Worm (Caenorhabditis elegans) whole organism, L1 larva: ENCODE measurements around the gene lsd-1.

Source experiments
- C34B4.2 ChIP-seq: sonication (generic microtip); optimal IDR thresholded peaks from 2 replicates; lab custom pipeline; 2017; ENCODE audit warnings: mild to moderate bottlenecking, missing genetic modification characterization, missing compliant biosample characterization
- F16B12.6 ChIP-seq: fragments of 150-350 bp; optimal IDR thresholded peaks from 2 replicates; lab custom pipeline; 2014; ENCODE audit warnings: missing biosample characterization, missing genetic modification characterization
- aha-1 ChIP-seq: fragments of 150-350 bp; optimal IDR thresholded peaks from 2 replicates; lab custom pipeline; 2014; ENCODE audit warnings: missing biosample characterization, missing genetic modification characterization
- ceh-63 ChIP-seq: fragments of 200-800 bp; sonication (Bioruptor generic); optimal IDR thresholded peaks from 2 replicates; lab custom pipeline; 2018; ENCODE audit warnings: mild to moderate bottlenecking, missing genetic modification characterization, missing compliant biosample characterization
- ceh-8 ChIP-seq: fragments of 200-800 bp; sonication (Bioruptor generic); optimal IDR thresholded peaks from 2 replicates; lab custom pipeline; 2018; ENCODE audit warnings: mild to moderate bottlenecking, missing genetic modification characterization, moderate library complexity, missing compliant biosample characterization
- ceh-82 ChIP-seq, 3 experiments: fragments of 150-350 bp in 1 of 3; sonication (generic microtip) in 2 of 3; optimal IDR thresholded peaks; 2 replicates each; lab custom pipeline; 2014 to 2017; ENCODE audit warnings: missing biosample characterization in 3 of 3, missing genetic modification characterization in 3 of 3
- dpl-1 ChIP-seq, 3 experiments: fragments of 150-350 bp in 2 of 3; sonication (generic microtip) in 1 of 3; optimal IDR thresholded peaks; 2 replicates each; lab custom pipeline; 2014 to 2017; ENCODE audit warnings: missing biosample characterization in 3 of 3, missing genetic modification characterization in 3 of 3, missing genetic modification reagents in 3 of 3
- dsc-1 ChIP-seq: sonication (generic microtip); optimal IDR thresholded peaks from 2 replicates; lab custom pipeline; 2016; ENCODE audit warnings: mild to moderate bottlenecking, missing genetic modification characterization, missing compliant biosample characterization
- efl-1 ChIP-seq, 4 experiments: fragments of 150-350 bp; optimal IDR thresholded peaks in 3 of 4; peaks in 1 of 4; 1 replicate in 1 of 4; 2 replicates in 3 of 4; lab custom pipeline; 2014; ENCODE audit warnings: missing biosample characterization in 2 of 4, missing genetic modification characterization in 2 of 4, missing genetic modification reagents in 2 of 4
- efl-3 ChIP-seq: fragments of 200-800 bp; sonication (Bioruptor generic); optimal IDR thresholded peaks from 2 replicates; lab custom pipeline; 2018; ENCODE audit warnings: mild to moderate bottlenecking, missing genetic modification characterization, missing compliant biosample characterization
- egl-13 ChIP-seq: sonication (generic microtip); optimal IDR thresholded peaks from 2 replicates; lab custom pipeline; 2016; ENCODE audit warnings: missing genotype, missing genetic modification reagents, missing genetic modification characterization, missing compliant biosample characterization
- egl-27 ChIP-seq, 2 experiments: fragments of 150-350 bp in 1 of 2; sonication (generic microtip); optimal IDR thresholded peaks; 3 replicates each; lab custom pipeline; 2017 to 2018; ENCODE audit warnings: missing biosample characterization in 2 of 2, missing genetic modification characterization in 2 of 2, missing genetic modification reagents in 2 of 2
- elt-2 ChIP-seq: sonication (generic microtip); optimal IDR thresholded peaks from 2 replicates; lab custom pipeline; 2016; ENCODE audit warnings: missing genetic modification characterization, mild to moderate bottlenecking, inconsistent platforms, missing compliant biosample characterization, missing genetic modification reagents
- elt-3 ChIP-seq, 6 experiments: fragments of 150-350 bp in 1 of 6; sonication (generic microtip); optimal IDR thresholded peaks; 2 replicates each; lab custom pipeline; 2017 to 2018; ENCODE audit warnings: missing biosample characterization in 6 of 6, missing genetic modification characterization in 6 of 6, inconsistent platforms in 1 of 6
- fkh-10 ChIP-seq: sonication (generic microtip); optimal IDR thresholded peaks from 2 replicates; lab custom pipeline; 2017; ENCODE audit warnings: missing biosample characterization, missing genetic modification reagents, missing genetic modification characterization
- fkh-4 ChIP-seq: sonication (generic microtip); optimal IDR thresholded peaks from 2 replicates; lab custom pipeline; 2016; ENCODE audit warnings: missing compliant biosample characterization, missing genetic modification characterization, borderline replicate concordance
- fkh-8 ChIP-seq: sonication (generic microtip); optimal IDR thresholded peaks from 2 replicates; lab custom pipeline; 2016; ENCODE audit warnings: mild to moderate bottlenecking, missing genetic modification characterization, missing compliant biosample characterization
- fos-1 ChIP-seq: fragments of 150-350 bp; optimal IDR thresholded peaks from 2 replicates; lab custom pipeline; 2014; ENCODE audit warnings: missing biosample characterization, missing genetic modification characterization
- hlh-17 ChIP-seq: fragments of 200-800 bp; sonication (Bioruptor generic); optimal IDR thresholded peaks from 2 replicates; lab custom pipeline; 2018; ENCODE audit warnings: missing genetic modification characterization, mild to moderate bottlenecking, missing compliant biosample characterization, moderate library complexity, borderline replicate concordance
- hlh-4 ChIP-seq: sonication (generic microtip); optimal IDR thresholded peaks from 2 replicates; lab custom pipeline; 2016; ENCODE audit warnings: mild to moderate bottlenecking, missing genetic modification characterization, missing compliant biosample characterization
- hpl-2 ChIP-seq: fragments of 150-350 bp; optimal IDR thresholded peaks from 2 replicates; lab custom pipeline; 2014; ENCODE audit warnings: missing biosample characterization, missing genetic modification reagents, missing genetic modification characterization
- jun-1 ChIP-seq: fragments of 150-350 bp; optimal IDR thresholded peaks from 2 replicates; lab custom pipeline; 2014; ENCODE audit warnings: missing biosample characterization, missing genetic modification reagents, missing genetic modification characterization
- lin-35 ChIP-seq, 2 experiments: fragments of 150-350 bp; optimal IDR thresholded peaks; 2 replicates each; lab custom pipeline; 2014; ENCODE audit warnings: missing biosample characterization in 2 of 2, missing genetic modification characterization in 2 of 2, missing genetic modification reagents in 2 of 2
- mdl-1 ChIP-seq, 2 experiments: fragments of 150-350 bp; optimal IDR thresholded peaks; 2 replicates each; lab custom pipeline; 2014 to 2017; ENCODE audit warnings: missing biosample characterization in 2 of 2, missing genetic modification characterization in 2 of 2, inconsistent platforms in 1 of 2
- nhr-11 ChIP-seq: fragments of 150-350 bp; optimal IDR thresholded peaks from 2 replicates; lab custom pipeline; 2014; ENCODE audit warnings: missing biosample characterization, missing genetic modification characterization
- nhr-20 ChIP-seq: sonication (generic microtip); optimal IDR thresholded peaks from 2 replicates; lab custom pipeline; 2016; ENCODE audit warnings: mild to moderate bottlenecking, missing genetic modification characterization, missing compliant biosample characterization
- nhr-237 ChIP-seq: fragments of 150-350 bp; optimal IDR thresholded peaks from 2 replicates; lab custom pipeline; 2014; ENCODE audit warnings: missing biosample characterization, missing genetic modification characterization
- nhr-28 ChIP-seq: fragments of 150-350 bp; optimal IDR thresholded peaks from 2 replicates; lab custom pipeline; 2014; ENCODE audit warnings: missing biosample characterization, missing genetic modification characterization
- nhr-47 ChIP-seq: sonication (generic microtip); optimal IDR thresholded peaks from 2 replicates; lab custom pipeline; 2016; ENCODE audit warnings: mild to moderate bottlenecking, missing genetic modification characterization, moderate library complexity, missing compliant biosample characterization
- nhr-71 ChIP-seq: sonication (generic microtip); optimal IDR thresholded peaks from 2 replicates; lab custom pipeline; 2016; ENCODE audit warnings: mild to moderate bottlenecking, missing genetic modification characterization, moderate library complexity, missing compliant biosample characterization
- nhr-77 ChIP-seq: fragments of 150-350 bp; optimal IDR thresholded peaks from 2 replicates; lab custom pipeline; 2014; ENCODE audit warnings: missing biosample characterization, missing genetic modification characterization
- nhr-85 ChIP-seq: sonication (generic microtip); peaks from one replicate; lab custom pipeline; 2016; ENCODE audit warnings: missing genetic modification characterization, inconsistent platforms, missing compliant biosample characterization
- pax-3 ChIP-seq: fragments of 200-800 bp; sonication (Bioruptor generic); optimal IDR thresholded peaks from 2 replicates; lab custom pipeline; 2018; ENCODE audit warnings: mild to moderate bottlenecking, missing genetic modification characterization, moderate library complexity, missing compliant biosample characterization
- skn-1 ChIP-seq: fragments of 150-350 bp; optimal IDR thresholded peaks from 2 replicates; lab custom pipeline; 2014; ENCODE audit warnings: missing biosample characterization, missing genetic modification characterization
- swsn-7 ChIP-seq: sonication (generic microtip); optimal IDR thresholded peaks from 2 replicates; lab custom pipeline; 2016; ENCODE audit warnings: missing genetic modification characterization, missing compliant biosample characterization
- unc-130 ChIP-seq: fragments of 150-350 bp; optimal IDR thresholded peaks from 2 replicates; lab custom pipeline; 2017; ENCODE audit warnings: missing biosample characterization, missing genetic modification characterization, inconsistent platforms
- unc-30 ChIP-seq: sonication (generic microtip); optimal IDR thresholded peaks from 2 replicates; lab custom pipeline; 2017; ENCODE audit warnings: missing biosample characterization, missing genetic modification characterization
- unc-62 ChIP-seq: fragments of 150-350 bp; optimal IDR thresholded peaks from 2 replicates; lab custom pipeline; 2014; ENCODE audit warnings: missing biosample characterization, missing genetic modification reagents, missing genetic modification characterization
- unc-98 ChIP-seq: fragments of 200-800 bp; sonication (Bioruptor generic); IDR thresholded peaks from 2 replicates; pipeline ENCODE4 v1.3.6; 2022; ENCODE audit warnings: missing genetic modification characterization, missing compliant biosample characterization
- zag-1 ChIP-seq: fragments of 150-350 bp; optimal IDR thresholded peaks from 2 replicates; lab custom pipeline; 2014; ENCODE audit warnings: missing biosample characterization, missing genetic modification characterization
- zip-4 ChIP-seq: fragments of 200-800 bp; sonication (Bioruptor generic); optimal IDR thresholded peaks from 2 replicates; lab custom pipeline; 2018; ENCODE audit warnings: mild to moderate bottlenecking, missing genetic modification characterization, moderate library complexity, missing compliant biosample characterization
- ztf-11 ChIP-seq, 2 experiments: sonication (generic microtip); optimal IDR thresholded peaks; 2 replicates each; lab custom pipeline; 2016 to 2017; ENCODE audit warnings: missing genetic modification characterization in 2 of 2, missing biosample characterization in 1 of 2, missing compliant biosample characterization in 1 of 2

lsd-1 gene

DNA sequence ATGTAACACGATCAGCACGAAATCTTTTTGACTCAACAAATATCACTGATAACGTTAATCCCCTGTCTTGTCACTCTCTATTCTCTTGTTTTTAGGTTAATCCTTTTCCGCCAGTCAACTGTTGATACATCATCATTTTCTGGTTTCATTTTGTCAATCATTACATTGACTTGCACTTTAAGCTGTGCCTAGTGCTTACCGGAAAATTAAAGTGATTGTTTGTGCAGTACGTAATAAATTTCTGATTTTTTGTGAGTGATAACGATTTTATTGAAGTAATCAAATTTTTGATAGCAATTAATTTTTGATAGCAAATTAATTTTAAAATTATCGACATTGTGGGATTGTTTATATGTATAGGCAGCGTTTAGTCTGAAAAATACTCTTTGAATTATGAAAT, 39.5 kb upstream of the lsd-1 start (continued):
- TF ChIP-seq zip-4 (GFP tag; lab: Kevin White, UChicago) (no peak), mdl-1 (tag; optimal IDR thresholded peaks at IDR 0.05; lab: Kevin White, UChicago) (no peak), nhr-71 (peak; percentile 14), egl-27 (tag; optimal IDR thresholded peaks at IDR 0.05; lab: Kevin White, UChicago) (no peak)

DNA sequence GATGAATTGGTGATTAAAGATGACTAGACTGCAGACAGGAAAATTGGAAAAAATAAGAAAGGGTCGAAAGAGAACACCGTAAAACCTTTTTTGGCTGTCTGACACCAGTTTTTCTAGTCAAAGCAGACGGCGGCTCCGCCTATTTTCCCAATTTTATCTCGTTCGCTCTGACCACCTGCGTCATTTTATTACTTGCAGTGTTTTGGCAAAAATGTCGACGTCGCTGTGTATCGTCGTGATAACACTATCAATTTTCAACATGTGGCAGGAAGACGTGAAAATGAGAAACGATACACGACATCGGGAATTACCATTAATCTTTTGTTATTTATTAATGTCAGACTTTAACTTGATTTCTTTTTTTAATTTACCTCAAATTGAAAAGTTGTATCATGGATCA, 38.6 kb upstream of the lsd-1 start, which contains the start of gene Y62H9A.15:
Y62H9A.15 (minus strand) TSS at position 100 of the 400 bp plus-strand sequence.
- TF ChIP-seq nhr-77 (tag; lab: Kevin White, UChicago) (no peak), C34B4.2 (tag; lab: Kevin White, UChicago) (no peak), nhr-85 (tag; lab: Kevin White, UChicago) (no peak), lin-35 (GFP tag; optimal IDR thresholded peaks at IDR 0.05; lab: Kevin White, UChicago) (peak in 1 of 2 experiments; percentile 9), elt-2 (tag; lab: Kevin White, UChicago) (peak; percentile 13), unc-98 (GFP tag; lab: Robert Waterston, UW) (no peak), unc-62 (no peak), nhr-20 (tag; lab: Kevin White, UChicago) (peak; percentile 1), elt-3 (tag; optimal IDR thresholded peaks at IDR 0.05; lab: Kevin White, UChicago) (peak in 1 of 6 experiments; percentile 5), aha-1 (tag; lab: Kevin White, UChicago) (no peak), jun-1 (tag; lab: Kevin White, UChicago) (no peak), nhr-47 (tag; lab: Kevin White, UChicago) (no peak), egl-13 (tag; lab: Kevin White, UChicago) (no peak)

DNA sequence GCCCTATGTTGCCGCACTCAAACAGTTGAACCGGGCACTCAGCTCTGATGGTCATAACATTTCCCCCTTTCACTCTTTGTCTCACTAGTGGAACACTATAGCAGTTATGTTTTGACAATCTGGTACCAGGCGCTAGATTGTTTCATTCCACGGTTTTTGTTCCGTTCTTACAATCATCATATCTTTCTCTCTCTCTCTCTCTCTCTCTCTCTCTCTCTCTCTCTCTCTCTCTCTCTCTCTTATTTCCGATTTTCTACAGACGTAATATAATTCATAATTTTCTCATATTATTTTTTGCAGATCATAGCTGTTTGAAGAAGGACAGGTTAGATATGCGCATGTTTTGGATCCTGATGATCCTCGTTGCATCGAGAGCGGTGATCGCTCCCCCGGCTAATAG, 34.8 kb upstream of the lsd-1 start, which contains the start of gene Y62H9A.12:
Y62H9A.12 (plus strand) TSS at position 301 of the 400 bp plus-strand sequence.
- TF ChIP-seq dsc-1 (tag; lab: Kevin White, UChicago) (no peak), zag-1 (tag; lab: Kevin White, UChicago) (no peak), ceh-8 (GFP tag; lab: Kevin White, UChicago) (no peak), pax-3 (tag; lab: Kevin White, UChicago) (no peak), ceh-63 (GFP tag; lab: Kevin White, UChicago) (no peak), hlh-4 (tag; lab: Kevin White, UChicago) (no peak), fkh-4 (tag; lab: Kevin White, UChicago) (no peak), elt-2 (tag; lab: Kevin White, UChicago) (no peak), fos-1 (no peak), hlh-17 (GFP tag; lab: Kevin White, UChicago) (no peak), jun-1 (tag; lab: Kevin White, UChicago) (no peak), hpl-2 (GFP tag; lab: Kevin White, UChicago) (no peak), unc-30 (no peak), nhr-28 (no peak), efl-3 (GFP tag; lab: Kevin White, UChicago) (no peak)
- TF ChIP-seq, all 84 proteins: peak for 0

DNA sequence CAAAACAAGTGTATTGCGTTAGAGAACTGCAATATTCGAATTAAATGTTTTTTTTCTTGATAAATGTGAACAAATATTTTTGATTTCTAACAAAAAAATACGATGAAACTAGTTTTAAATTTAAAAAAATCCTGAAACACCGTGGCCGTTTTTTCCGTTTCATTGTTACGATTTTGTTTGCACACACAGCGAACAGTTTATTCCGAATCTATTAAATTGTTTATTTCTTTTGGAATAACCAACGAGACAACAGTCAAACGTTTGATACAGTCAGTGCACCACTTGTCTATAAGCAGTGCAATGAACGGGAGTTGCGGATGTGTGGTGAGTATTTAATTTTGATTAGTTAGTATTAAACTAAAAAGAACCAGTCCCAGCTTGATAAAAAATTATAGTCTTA, 31.9 kb upstream of the lsd-1 start, which contains the start of gene Y62H9A.13:
Y62H9A.13 (plus strand) TSS at position 301 of the 400 bp plus-strand sequence.
- TF ChIP-seq unc-130 (tag; lab: Kevin White, UChicago) (no peak), ztf-11 (tag; optimal IDR thresholded peaks at IDR 0.05; lab: Kevin White, UChicago) (no peak), ceh-8 (GFP tag; lab: Kevin White, UChicago) (no peak)
- TF ChIP-seq, all 84 proteins: peak for 0

DNA sequence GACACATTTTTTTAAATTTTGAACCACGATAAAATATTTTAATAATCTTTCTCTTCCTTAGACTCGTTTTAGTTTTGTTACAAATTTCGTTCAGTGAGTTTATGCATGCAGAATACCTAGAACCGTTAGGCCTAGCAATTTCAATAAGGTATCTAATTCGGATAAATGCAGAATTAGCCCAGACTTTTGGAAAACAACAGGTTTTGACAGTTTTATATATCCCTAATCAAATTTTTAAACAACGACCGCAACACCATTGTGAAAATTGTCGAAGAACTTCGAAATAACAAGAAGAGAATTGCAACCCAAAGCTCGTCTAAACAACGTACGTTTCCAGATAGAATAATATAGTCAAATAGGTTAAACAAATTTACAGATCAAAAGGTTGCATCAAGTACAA, 30.6 kb upstream of the lsd-1 start, which contains the start of gene Y62H9A.16:
Y62H9A.16 (plus strand) TSS at position 301 of the 400 bp plus-strand sequence.
- TF ChIP-seq skn-1 (tag; lab: Kevin White, UChicago) = no peak
- no peak for TF ChIP-seq nhr-11 (tag; lab: Kevin White, UChicago)
- TF ChIP-seq hpl-2 (GFP tag; lab: Kevin White, UChicago) = no peak
- no peak for TF ChIP-seq efl-1 (optimal IDR thresholded peaks at IDR 0.05; lab: Kevin White, UChicago)
- no peak for TF ChIP-seq efl-1 (GFP tag; optimal IDR thresholded peaks at IDR 0.05 in 1 of 2; lab: Kevin White, UChicago)
- TF ChIP-seq ceh-8 (GFP tag; lab: Kevin White, UChicago) = no peak
- TF ChIP-seq fkh-10 (GFP tag; lab: Kevin White, UChicago) = no peak
- TF ChIP-seq ceh-82 (tag; optimal IDR thresholded peaks at IDR 0.05; lab: Kevin White, UChicago) = no peak
- TF ChIP-seq unc-62 = no peak
- TF ChIP-seq fkh-8 (tag; lab: Kevin White, UChicago) = no peak
- no peak for TF ChIP-seq lin-35 (GFP tag; optimal IDR thresholded peaks at IDR 0.05; lab: Kevin White, UChicago)
- TF ChIP-seq nhr-237 (tag; lab: Kevin White, UChicago) = no peak
- TF ChIP-seq zip-4 (GFP tag; lab: Kevin White, UChicago) = no peak
- no peak for TF ChIP-seq dpl-1 (GFP tag; optimal IDR thresholded peaks at IDR 0.05; lab: Kevin White, UChicago)
- no peak for TF ChIP-seq swsn-7
- TF ChIP-seq F16B12.6 (tag; lab: Kevin White, UChicago) = no peak
